Fruit fly (Drosophila melanogaster) whole organism, embryonic: ENCODE results near the gene Agpat2.
A peak's percentile ranks its signal among the peaks of the same experiment; 100 is the strongest.

Experiments used
- Antp ChIP-seq: fragments of 200-800 bp; sonication (Bioruptor generic); optimal IDR thresholded peaks from 3 replicates; lab custom pipeline; 2016; ENCODE audit warnings: missing biosample characterization, missing genetic modification characterization
- BEAF-32 ChIP-seq: fragments of 200-800 bp; sonication (Bioruptor generic); optimal IDR thresholded peaks from 3 replicates; lab custom pipeline; 2017; ENCODE audit warnings: missing biosample characterization, missing genetic modification characterization, mild to moderate bottlenecking, moderate library complexity, missing genetic modification reagents
- CG10321 ChIP-seq: fragments of 200-800 bp; sonication (Bioruptor generic); IDR thresholded peaks from 2 replicates; pipeline ENCODE4 v1.3.6; 2022; ENCODE audit warnings: missing biosample characterization, missing genetic modification characterization
- CG11085 ChIP-seq: fragments of 200-800 bp; sonication (Bioruptor generic); IDR thresholded peaks from 2 replicates; pipeline ENCODE4 v1.3.6; 2022; ENCODE audit warnings: missing biosample characterization, missing genetic modification characterization
- CG12219 ChIP-seq: fragments of 200-800 bp; sonication (Bioruptor generic); optimal IDR thresholded peaks from 3 replicates; lab custom pipeline; 2018; ENCODE audit warnings: missing biosample characterization, mild to moderate bottlenecking, missing genetic modification characterization
- CG12299 ChIP-seq: fragments of 200-800 bp; sonication (Bioruptor generic); optimal IDR thresholded peaks from 2 replicates; lab custom pipeline; 2018; ENCODE audit warnings: missing biosample characterization, mild to moderate bottlenecking, missing genetic modification characterization
- CG13894 ChIP-seq: fragments of 200-800 bp; sonication (Bioruptor generic); optimal IDR thresholded peaks from 3 replicates; lab custom pipeline; 2018; ENCODE audit warnings: missing biosample characterization, mild to moderate bottlenecking, missing genetic modification characterization, moderate library complexity
- CG14014 ChIP-seq: fragments of 200-800 bp; sonication (Bioruptor generic); IDR thresholded peaks from 2 replicates; pipeline ENCODE4 v1.3.6; 2022; ENCODE audit warnings: missing biosample characterization, missing genetic modification characterization
- CG14050 ChIP-seq: fragments of 200-800 bp; sonication (Bioruptor generic); IDR thresholded peaks from 3 replicates; pipeline ENCODE4 v1.3.6; 2022; ENCODE audit warnings: missing biosample characterization, missing genetic modification characterization
- CG15073 ChIP-seq: fragments of 200-800 bp; sonication (Bioruptor generic); optimal IDR thresholded peaks from 2 replicates; lab custom pipeline; 2016; ENCODE audit warnings: missing biosample characterization, missing genetic modification characterization
- CG1529 ChIP-seq: fragments of 200-800 bp; sonication (Bioruptor generic); optimal IDR thresholded peaks from 3 replicates; lab custom pipeline; 2018; ENCODE audit warnings: missing biosample characterization, missing genetic modification characterization
- CG1602 ChIP-seq: fragments of 200-800 bp; sonication (Bioruptor generic); optimal IDR thresholded peaks from 3 replicates; lab custom pipeline; 2016; ENCODE audit warnings: missing biosample characterization, missing genetic modification characterization
- CG17359 ChIP-seq: fragments of 200-800 bp; sonication (Bioruptor generic); optimal IDR thresholded peaks from 3 replicates; lab custom pipeline; 2018; ENCODE audit warnings: missing biosample characterization, mild to moderate bottlenecking, missing genetic modification characterization, moderate library complexity
- CG17385 ChIP-seq: fragments of 200-800 bp; sonication (Bioruptor generic); optimal IDR thresholded peaks from 3 replicates; lab custom pipeline; 2018; ENCODE audit warnings: missing biosample characterization, mild to moderate bottlenecking, missing genetic modification characterization
- CG17612 ChIP-seq: fragments of 200-800 bp; sonication (Bioruptor generic); IDR thresholded peaks from 2 replicates; pipeline ENCODE4 v1.3.6; 2022; ENCODE audit warnings: missing biosample characterization, missing genetic modification characterization
- CG1832 ChIP-seq: fragments of 200-800 bp; sonication (Bioruptor generic); optimal IDR thresholded peaks from 2 replicates; lab custom pipeline; 2017; ENCODE audit warnings: missing biosample characterization, mild to moderate bottlenecking, missing genetic modification characterization, inconsistent platforms
- CG18764 ChIP-seq: fragments of 200-800 bp; sonication (Bioruptor generic); optimal IDR thresholded peaks from 3 replicates; lab custom pipeline; 2016; ENCODE audit warnings: missing biosample characterization, missing genetic modification characterization
- CG30431 ChIP-seq: fragments of 200-800 bp; sonication (Bioruptor generic); optimal IDR thresholded peaks from 2 replicates; lab custom pipeline; 2017; ENCODE audit warnings: missing biosample characterization, missing genetic modification characterization
- CG32767 ChIP-seq: fragments of 200-800 bp; sonication (Bioruptor generic); IDR thresholded peaks from 2 replicates; pipeline ENCODE4 v1.3.6; 2022; ENCODE audit warnings: missing biosample characterization, missing genetic modification characterization
- CG3726 ChIP-seq: fragments of 200-800 bp; sonication (Bioruptor generic); IDR thresholded peaks from 3 replicates; pipeline ENCODE4, ENCODE4 v1.3.6; 2022; ENCODE audit warnings: missing biosample characterization, missing genetic modification characterization
- CG7786 ChIP-seq: fragments of 200-800 bp; sonication (Bioruptor generic); optimal IDR thresholded peaks from 2 replicates; lab custom pipeline; 2016; ENCODE audit warnings: missing biosample characterization, missing genetic modification characterization
- CG7839 ChIP-seq: fragments of 200-800 bp; sonication (Bioruptor generic); optimal IDR thresholded peaks from 3 replicates; lab custom pipeline; 2018; ENCODE audit warnings: missing biosample characterization, mild to moderate bottlenecking, missing genetic modification characterization, moderate library complexity
- Dll ChIP-seq: fragments of 200-800 bp; sonication (Bioruptor generic); IDR thresholded peaks from 4 replicates; pipeline ENCODE4 v1.3.6; 2022; ENCODE audit warnings: missing biosample characterization, missing genetic modification characterization; ENCODE audit not compliant: partially characterized antibody
- Drgx ChIP-seq: fragments of 200-800 bp; sonication (Bioruptor generic); IDR thresholded peaks from 2 replicates; pipeline ENCODE4 v1.3.6; 2022; ENCODE audit warnings: missing biosample characterization, missing genetic modification characterization
- E2f2 ChIP-seq: fragments of 200-800 bp; sonication (Bioruptor generic); IDR thresholded peaks from 2 replicates; pipeline ENCODE4 v1.3.6; 2022; ENCODE audit warnings: missing biosample characterization, missing genetic modification characterization
- Ets97D ChIP-seq: fragments of 200-800 bp; sonication (Bioruptor generic); optimal IDR thresholded peaks from 3 replicates; lab custom pipeline; 2016; ENCODE audit warnings: missing biosample characterization, missing genetic modification characterization
- Fer2 ChIP-seq: fragments of 200-800 bp; sonication (Bioruptor generic); optimal IDR thresholded peaks from 2 replicates; lab custom pipeline; 2018; ENCODE audit warnings: missing biosample characterization, mild to moderate bottlenecking, missing genetic modification characterization, moderate library complexity
- Mes4 ChIP-seq: fragments of 200-800 bp; sonication (Bioruptor generic); optimal IDR thresholded peaks from 2 replicates; lab custom pipeline; 2016; ENCODE audit warnings: missing biosample characterization, missing genetic modification characterization
- Oaz ChIP-seq: fragments of 200-800 bp; sonication (Bioruptor generic); IDR thresholded peaks from 2 replicates; pipeline ENCODE4 v1.3.6; 2022; ENCODE audit warnings: missing biosample characterization, missing genetic modification characterization
- Optix ChIP-seq: fragments of 200-800 bp; sonication (Bioruptor generic); IDR thresholded peaks from 3 replicates; pipeline ENCODE4 v1.3.6; 2022; ENCODE audit warnings: missing biosample characterization, missing genetic modification characterization
- Ptx1 ChIP-seq: fragments of 200-800 bp; sonication (Bioruptor generic); IDR thresholded peaks from 2 replicates; pipeline ENCODE4 v1.3.6; 2022; ENCODE audit warnings: missing biosample characterization, missing genetic modification characterization
- Six4 ChIP-seq: fragments of 200-800 bp; sonication (Bioruptor generic); optimal IDR thresholded peaks from 2 replicates; lab custom pipeline; 2016; ENCODE audit warnings: missing biosample characterization, missing genetic modification characterization
- chm ChIP-seq: fragments of 200-800 bp; sonication (Bioruptor generic); IDR thresholded peaks from 2 replicates; pipeline ENCODE4 v1.3.6; 2022; ENCODE audit warnings: missing biosample characterization, missing genetic modification characterization
- crol ChIP-seq: fragments of 200-800 bp; sonication (Bioruptor generic); IDR thresholded peaks from 2 replicates; pipeline ENCODE4 v1.3.6; 2022; ENCODE audit warnings: missing biosample characterization, missing genetic modification characterization
- ftz-f1 ChIP-seq: fragments of 200-800 bp; sonication (Bioruptor generic); optimal IDR thresholded peaks from 2 replicates; lab custom pipeline; 2016; ENCODE audit warnings: missing biosample characterization, missing genetic modification characterization
- hbn ChIP-seq: fragments of 200-800 bp; sonication (Bioruptor generic); IDR thresholded peaks from 2 replicates; pipeline ENCODE4 v1.3.6; 2022; ENCODE audit warnings: missing biosample characterization, missing genetic modification characterization; ENCODE audit not compliant: partially characterized antibody
- inv ChIP-seq: fragments of 200-800 bp; sonication (Bioruptor generic); IDR thresholded peaks from 2 replicates; pipeline ENCODE4 v1.3.6; 2022; ENCODE audit warnings: missing biosample characterization, missing genetic modification characterization; ENCODE audit not compliant: partially characterized antibody
- kni ChIP-seq: fragments of 200-800 bp; sonication (Bioruptor generic); optimal IDR thresholded peaks from 3 replicates; lab custom pipeline; 2017; ENCODE audit warnings: mild to moderate bottlenecking, missing biosample characterization, missing genetic modification reagents, missing genetic modification characterization
- lbe ChIP-seq: fragments of 200-800 bp; sonication (Bioruptor generic); optimal IDR thresholded peaks from 2 replicates; lab custom pipeline; 2016; ENCODE audit warnings: missing biosample characterization, mild to moderate bottlenecking, missing genetic modification characterization
- maf-S ChIP-seq: fragments of 200-800 bp; sonication (Bioruptor generic); optimal IDR thresholded peaks from 2 replicates; lab custom pipeline; 2016; ENCODE audit warnings: missing biosample characterization, missing genetic modification characterization
- nau ChIP-seq: fragments of 200-800 bp; sonication (Bioruptor generic); optimal IDR thresholded peaks from 3 replicates; lab custom pipeline; 2017; ENCODE audit warnings: missing biosample characterization, mild to moderate bottlenecking, missing genetic modification characterization, missing genetic modification reagents
- nerfin-1 ChIP-seq: fragments of 200-800 bp; sonication (Bioruptor generic); optimal IDR thresholded peaks from 3 replicates; lab custom pipeline; 2019; ENCODE audit warnings: missing biosample characterization, mild to moderate bottlenecking, missing genetic modification characterization, moderate library complexity
- oc ChIP-seq: fragments of 200-800 bp; sonication (Bioruptor generic); optimal IDR thresholded peaks from 2 replicates; lab custom pipeline; 2018; ENCODE audit warnings: missing biosample characterization, mild to moderate bottlenecking, missing genetic modification characterization, moderate library complexity
- odd ChIP-seq: fragments of 200-800 bp; sonication (Bioruptor generic); optimal IDR thresholded peaks from 2 replicates; lab custom pipeline; 2017; ENCODE audit warnings: missing biosample characterization, mild to moderate bottlenecking, missing genetic modification characterization
- peb ChIP-seq: fragments of 200-800 bp; sonication (Bioruptor generic); IDR thresholded peaks from 2 replicates; pipeline ENCODE4 v1.3.6; 2022; ENCODE audit warnings: missing biosample characterization, missing genetic modification characterization
- pita ChIP-seq: fragments of 200-800 bp; sonication (Bioruptor generic); optimal IDR thresholded peaks from 2 replicates; lab custom pipeline; 2017; ENCODE audit warnings: missing biosample characterization, mild to moderate bottlenecking, missing genetic modification characterization
- pzg ChIP-seq: fragments of 200-800 bp; sonication (Bioruptor generic); optimal IDR thresholded peaks from 3 replicates; lab custom pipeline; 2018; ENCODE audit warnings: missing biosample characterization, mild to moderate bottlenecking, missing genetic modification characterization, moderate library complexity
- scrt ChIP-seq: fragments of 200-800 bp; sonication (Bioruptor generic); optimal IDR thresholded peaks from 2 replicates; lab custom pipeline; 2018; ENCODE audit warnings: missing biosample characterization, mild to moderate bottlenecking, missing genetic modification characterization, moderate library complexity
- sna ChIP-seq: fragments of 200-800 bp; sonication (Bioruptor generic); IDR thresholded peaks from 2 replicates; pipeline ENCODE4 v1.3.6; 2022; ENCODE audit warnings: missing biosample characterization, missing genetic modification characterization; ENCODE audit not compliant: partially characterized antibody
- zfh2 ChIP-seq: fragments of 200-800 bp; sonication (Bioruptor generic); optimal IDR thresholded peaks from 2 replicates; lab custom pipeline; 2016; ENCODE audit warnings: missing biosample characterization, missing genetic modification characterization

Agpat2 gene

DNA sequence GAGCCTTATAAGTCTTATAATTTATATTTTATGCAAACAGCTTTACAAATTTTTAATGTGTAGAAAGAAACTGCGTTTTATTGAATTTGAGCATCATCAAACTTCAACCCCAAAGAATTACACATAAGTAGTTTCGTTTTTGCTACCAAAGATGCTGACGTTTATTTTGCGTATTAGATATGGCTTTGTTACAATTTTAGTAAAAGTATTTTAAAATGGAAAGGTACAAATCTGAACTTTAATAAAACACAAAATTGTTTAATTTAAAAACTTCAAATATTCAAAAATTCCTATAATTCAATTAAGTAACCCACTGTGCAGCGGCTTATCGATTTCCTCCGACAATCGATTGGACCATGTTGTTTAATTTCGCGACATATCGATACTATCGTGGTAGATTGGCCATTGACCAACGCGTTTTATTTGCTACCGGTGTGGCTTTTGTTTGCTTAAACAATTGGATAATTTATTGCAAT, 351 bp upstream of the Agpat2 start, which contains the start of gene prg (continued):
- TF ChIP-seq CG17359 (tag; lab: Kevin White, UChicago), result peak; percentile 54
- peak; percentile 41; the same call in 1 of the 2 replicates for TF ChIP-seq CG32767 (GFP tag; lab: Robert Waterston, UW)
- no peak for TF ChIP-seq kni (GFP tag; lab: Kevin White, UChicago)
- peak; percentile 98 for TF ChIP-seq hbn (GFP tag; lab: Robert Waterston, UW)
- TF ChIP-seq maf-S (GFP tag; lab: Kevin White, UChicago), result peak; percentile 51
- TF ChIP-seq CG1602 (GFP tag; lab: Kevin White, UChicago), result peak; percentile 49
- TF ChIP-seq CG7839 (tag; lab: Kevin White, UChicago), result peak; percentile 79
- TF ChIP-seq Mes4 (GFP tag; lab: Kevin White, UChicago), result peak; percentile 7
- peak; percentile 12; the same call in 1 of the 2 replicates for TF ChIP-seq CG11085 (GFP tag; lab: Robert Waterston, UW)
- TF ChIP-seq Dll (GFP tag; lab: Robert Waterston, UW), result peak; percentile 97
- no peak for TF ChIP-seq scrt (GFP tag; lab: Kevin White, UChicago)
- TF ChIP-seq zfh2 (GFP tag; lab: Kevin White, UChicago), result peak; percentile 54
- TF ChIP-seq Six4 (GFP tag; lab: Kevin White, UChicago), result peak; percentile 26
- TF ChIP-seq ftz-f1 (GFP tag; lab: Kevin White, UChicago), result no peak
- TF ChIP-seq CG13894, result peak; percentile 53
- no peak for TF ChIP-seq CG12219 (GFP tag; lab: Kevin White, UChicago)
- TF ChIP-seq CG14014 (GFP tag; lab: Robert Waterston, UW), result peak; percentile 69
- peak; percentile 88 for TF ChIP-seq BEAF-32 (GFP tag; lab: Kevin White, UChicago)
- peak; percentile 64 for TF ChIP-seq lbe
- no peak for TF ChIP-seq CG1832 (GFP tag; lab: Kevin White, UChicago)
- TF ChIP-seq CG3726 (GFP tag; lab: Robert Waterston, UW), result no peak
- TF ChIP-seq Oaz (GFP tag; lab: Robert Waterston, UW), result peak; percentile 32; the same call in 1 of the 2 replicates
- peak; percentile 44 for TF ChIP-seq Ets97D
- TF ChIP-seq nerfin-1, result peak; percentile 7
- peak; percentile 38 for TF ChIP-seq CG7786 (GFP tag; lab: Kevin White, UChicago)
- peak; percentile 24 for TF ChIP-seq Fer2 (tag; lab: Kevin White, UChicago)
- TF ChIP-seq CG15073, result no peak
- no peak for TF ChIP-seq Optix (GFP tag; lab: Robert Waterston, UW)
- TF ChIP-seq chm (GFP tag; lab: Robert Waterston, UW), result no peak; the same call in 1 of the 2 replicates
- no peak for TF ChIP-seq peb (GFP tag; lab: Robert Waterston, UW)
- peak; percentile 96 for TF ChIP-seq sna
- peak; percentile 33; the same call in 1 of the 3 replicates for TF ChIP-seq CG14050 (GFP tag; lab: Robert Waterston, UW)
- no peak for TF ChIP-seq nau (GFP tag; lab: Kevin White, UChicago)
- peak; percentile 59 for TF ChIP-seq pzg (GFP tag; lab: Kevin White, UChicago)
- peak; percentile 66 for TF ChIP-seq CG17385 (GFP tag; lab: Kevin White, UChicago)
- TF ChIP-seq odd (GFP tag; lab: Kevin White, UChicago), result peak; percentile 68
- peak; percentile 61 for TF ChIP-seq E2f2 (GFP tag; lab: Robert Waterston, UW)
- peak; percentile 60 for TF ChIP-seq oc (tag; lab: Kevin White, UChicago)
- peak; percentile 90 for TF ChIP-seq inv
- no peak for TF ChIP-seq crol (GFP tag; lab: Robert Waterston, UW)
- peak; percentile 56 for TF ChIP-seq Antp
- TF ChIP-seq Ptx1 (GFP tag; lab: Robert Waterston, UW), result peak; percentile 63
- no peak for TF ChIP-seq pita (GFP tag; lab: Kevin White, UChicago)
- TF ChIP-seq CG10321 (GFP tag; lab: Robert Waterston, UW), result 0 out of 2 replicates have a peak, but pooled peaks have one; percentile 30
- no peak for TF ChIP-seq Drgx (GFP tag; lab: Robert Waterston, UW)
- TF ChIP-seq CG30431 (GFP tag; lab: Kevin White, UChicago), result no peak
- no peak for TF ChIP-seq CG17612 (GFP tag; lab: Robert Waterston, UW)
- peak; percentile 50 for TF ChIP-seq CG12299 (tag; lab: Kevin White, UChicago)
- peak; percentile 37 for TF ChIP-seq CG1529 (GFP tag; lab: Kevin White, UChicago)
- peak; percentile 16 for TF ChIP-seq CG18764 (GFP tag; lab: Kevin White, UChicago)
